Worm (Caenorhabditis elegans) whole organism, young adult: ENCODE measurements around the gene T04F8.8.

Experiments used
- nfyb-1 ChIP-seq: fragments of 200-800 bp; sonication (Bioruptor generic); IDR thresholded peaks from 2 replicates; pipeline ENCODE4 v1.3.6; 2022; ENCODE audit warnings: missing genetic modification reagents, missing genetic modification characterization, missing compliant biosample characterization
- snpc-4 ChIP-seq, 5 experiments: fragments of 150-350 bp in 1 of 5; sonication (generic microtip) in 4 of 5; optimal IDR thresholded peaks; 2 replicates each; lab custom pipeline; 2014 to 2018; ENCODE audit warnings: missing genetic modification characterization in 5 of 5, missing biosample characterization in 3 of 5, antibody characterized with exemption in 2 of 5, mild to moderate bottlenecking in 2 of 5, missing compliant biosample characterization in 2 of 5, missing genotype in 2 of 5, moderate library complexity in 2 of 5, missing genetic modification reagents in 1 of 5

- TF ChIP-seq snpc-4 (GFP tag; optimal IDR thresholded peaks at IDR 0.05; lab: Kevin White, UChicago) = no peak
- no peak for TF ChIP-seq snpc-4 (tag; optimal IDR thresholded peaks at IDR 0.05; lab: Kevin White, UChicago)
- no peak for TF ChIP-seq nfyb-1
Observed at ce11 chrX:11661625-11662024, 14.4 kb downstream of the T04F8.8 start, which contains the start of gene sfxn-1.5.
